Worm (Caenorhabditis elegans) whole organism, L1 larva: ENCODE measurements around the gene T24C12.4.
A peak's percentile ranks its signal among the peaks of the same experiment; 100 is the strongest.

Experiments
- C04F5.9 ChIP-seq: sonication (generic microtip); optimal IDR thresholded peaks from 2 replicates; lab custom pipeline; 2016; ENCODE audit warnings: missing genetic modification characterization, missing compliant biosample characterization
- C34B4.2 ChIP-seq: sonication (generic microtip); optimal IDR thresholded peaks from 2 replicates; lab custom pipeline; 2017; ENCODE audit warnings: mild to moderate bottlenecking, missing genetic modification characterization, missing compliant biosample characterization
- F16B12.6 ChIP-seq: fragments of 150-350 bp; optimal IDR thresholded peaks from 2 replicates; lab custom pipeline; 2014; ENCODE audit warnings: missing biosample characterization, missing genetic modification characterization
- alr-1 ChIP-seq: fragments of 200-800 bp; sonication (Bioruptor generic); optimal IDR thresholded peaks from 2 replicates; lab custom pipeline; 2018; ENCODE audit warnings: borderline replicate concordance, mild to moderate bottlenecking, missing genetic modification characterization, missing compliant biosample characterization
- ama-1 ChIP-seq: fragments of 150-350 bp; optimal IDR thresholded peaks from 2 replicates; lab custom pipeline; 2014
- ceh-63 ChIP-seq: fragments of 200-800 bp; sonication (Bioruptor generic); optimal IDR thresholded peaks from 2 replicates; lab custom pipeline; 2018; ENCODE audit warnings: mild to moderate bottlenecking, missing genetic modification characterization, missing compliant biosample characterization
- ceh-8 ChIP-seq: fragments of 200-800 bp; sonication (Bioruptor generic); optimal IDR thresholded peaks from 2 replicates; lab custom pipeline; 2018; ENCODE audit warnings: mild to moderate bottlenecking, missing genetic modification characterization, moderate library complexity, missing compliant biosample characterization
- ceh-82 ChIP-seq, 3 experiments: fragments of 150-350 bp in 1 of 3; sonication (generic microtip) in 2 of 3; optimal IDR thresholded peaks; 2 replicates each; lab custom pipeline; 2014 to 2017; ENCODE audit warnings: missing biosample characterization in 3 of 3, missing genetic modification characterization in 3 of 3
- ces-1 ChIP-seq: fragments of 150-350 bp; optimal IDR thresholded peaks from 2 replicates; lab custom pipeline; 2014; ENCODE audit warnings: missing biosample characterization, missing genetic modification reagents, missing genetic modification characterization
- efl-1 ChIP-seq, 4 experiments: fragments of 150-350 bp; optimal IDR thresholded peaks in 3 of 4; peaks in 1 of 4; 1 replicate in 1 of 4; 2 replicates in 3 of 4; lab custom pipeline; 2014; ENCODE audit warnings: missing biosample characterization in 2 of 4, missing genetic modification characterization in 2 of 4, missing genetic modification reagents in 2 of 4
- efl-3 ChIP-seq: fragments of 200-800 bp; sonication (Bioruptor generic); optimal IDR thresholded peaks from 2 replicates; lab custom pipeline; 2018; ENCODE audit warnings: mild to moderate bottlenecking, missing genetic modification characterization, missing compliant biosample characterization
- egl-27 ChIP-seq, 2 experiments: fragments of 150-350 bp in 1 of 2; sonication (generic microtip); optimal IDR thresholded peaks; 3 replicates each; lab custom pipeline; 2017 to 2018; ENCODE audit warnings: missing biosample characterization in 2 of 2, missing genetic modification characterization in 2 of 2, missing genetic modification reagents in 2 of 2
- fkh-4 ChIP-seq: sonication (generic microtip); optimal IDR thresholded peaks from 2 replicates; lab custom pipeline; 2016; ENCODE audit warnings: missing compliant biosample characterization, missing genetic modification characterization, borderline replicate concordance
- hpl-2 ChIP-seq: fragments of 150-350 bp; optimal IDR thresholded peaks from 2 replicates; lab custom pipeline; 2014; ENCODE audit warnings: missing biosample characterization, missing genetic modification reagents, missing genetic modification characterization
- irx-1 ChIP-seq: sonication (generic microtip); optimal IDR thresholded peaks from 2 replicates; lab custom pipeline; 2016; ENCODE audit warnings: missing genetic modification characterization, missing compliant biosample characterization
- isw-1 ChIP-seq: fragments of 200-800 bp; sonication (Bioruptor generic); IDR thresholded peaks from 2 replicates; pipeline ENCODE4 v1.3.6; 2022; ENCODE audit warnings: missing genetic modification characterization, missing compliant biosample characterization
- jun-1 ChIP-seq: fragments of 150-350 bp; optimal IDR thresholded peaks from 2 replicates; lab custom pipeline; 2014; ENCODE audit warnings: missing biosample characterization, missing genetic modification reagents, missing genetic modification characterization
- lin-15B ChIP-seq: fragments of 150-350 bp; sonication (generic microtip); optimal IDR thresholded peaks from 3 replicates; lab custom pipeline; 2014; ENCODE audit warnings: missing biosample characterization, missing genetic modification characterization
- lir-3 ChIP-seq: sonication (generic microtip); optimal IDR thresholded peaks from 2 replicates; lab custom pipeline; 2016; ENCODE audit warnings: mild to moderate bottlenecking, missing genetic modification characterization, moderate library complexity, missing compliant biosample characterization; ENCODE audit not compliant: poor library complexity
- lsy-2 ChIP-seq, 2 experiments: fragments of 150-350 bp; optimal IDR thresholded peaks; 2 replicates each; lab custom pipeline; 2014; ENCODE audit warnings: missing biosample characterization in 2 of 2, missing genetic modification characterization in 2 of 2
- mdl-1 ChIP-seq, 2 experiments: fragments of 150-350 bp; optimal IDR thresholded peaks; 2 replicates each; lab custom pipeline; 2014 to 2017; ENCODE audit warnings: missing biosample characterization in 2 of 2, missing genetic modification characterization in 2 of 2, inconsistent platforms in 1 of 2
- mef-2 ChIP-seq: fragments of 150-350 bp; optimal IDR thresholded peaks from 2 replicates; lab custom pipeline; 2014; ENCODE audit warnings: missing biosample characterization, missing genetic modification characterization
- nhr-11 ChIP-seq: fragments of 150-350 bp; optimal IDR thresholded peaks from 2 replicates; lab custom pipeline; 2014; ENCODE audit warnings: missing biosample characterization, missing genetic modification characterization
- nhr-12 ChIP-seq: sonication (generic microtip); optimal IDR thresholded peaks from 2 replicates; lab custom pipeline; 2017; ENCODE audit warnings: missing biosample characterization, missing genetic modification characterization
- nhr-20 ChIP-seq: sonication (generic microtip); optimal IDR thresholded peaks from 2 replicates; lab custom pipeline; 2016; ENCODE audit warnings: mild to moderate bottlenecking, missing genetic modification characterization, missing compliant biosample characterization
- nhr-47 ChIP-seq: sonication (generic microtip); optimal IDR thresholded peaks from 2 replicates; lab custom pipeline; 2016; ENCODE audit warnings: mild to moderate bottlenecking, missing genetic modification characterization, moderate library complexity, missing compliant biosample characterization
- nhr-71 ChIP-seq: sonication (generic microtip); optimal IDR thresholded peaks from 2 replicates; lab custom pipeline; 2016; ENCODE audit warnings: mild to moderate bottlenecking, missing genetic modification characterization, moderate library complexity, missing compliant biosample characterization
- nhr-84 ChIP-seq: sonication (generic microtip); optimal IDR thresholded peaks from 2 replicates; lab custom pipeline; 2017; ENCODE audit warnings: missing biosample characterization, missing genetic modification characterization
- nhr-85 ChIP-seq: sonication (generic microtip); peaks from one replicate; lab custom pipeline; 2016; ENCODE audit warnings: missing genetic modification characterization, inconsistent platforms, missing compliant biosample characterization
- nhr-90 ChIP-seq: sonication (generic microtip); optimal IDR thresholded peaks from 2 replicates; lab custom pipeline; 2016; ENCODE audit warnings: mild to moderate bottlenecking, missing genetic modification characterization, missing compliant biosample characterization; ENCODE audit not compliant: poor library complexity
- pag-3 ChIP-seq: sonication (generic microtip); optimal IDR thresholded peaks from 2 replicates; lab custom pipeline; 2017; ENCODE audit warnings: missing genetic modification characterization, mild to moderate bottlenecking, missing compliant biosample characterization, antibody characterized with exemption, borderline replicate concordance; ENCODE audit not compliant: insufficient read depth
- pax-3 ChIP-seq: fragments of 200-800 bp; sonication (Bioruptor generic); optimal IDR thresholded peaks from 2 replicates; lab custom pipeline; 2018; ENCODE audit warnings: mild to moderate bottlenecking, missing genetic modification characterization, moderate library complexity, missing compliant biosample characterization
- skn-1 ChIP-seq: fragments of 150-350 bp; optimal IDR thresholded peaks from 2 replicates; lab custom pipeline; 2014; ENCODE audit warnings: missing biosample characterization, missing genetic modification characterization
- sox-4 ChIP-seq: sonication (generic microtip); optimal IDR thresholded peaks from 2 replicates; lab custom pipeline; 2016; ENCODE audit warnings: missing genetic modification characterization, missing compliant biosample characterization
- sptf-1 ChIP-seq: fragments of 150-350 bp; optimal IDR thresholded peaks from 2 replicates; lab custom pipeline; 2014; ENCODE audit warnings: missing biosample characterization, missing genetic modification characterization
- sup-37 ChIP-seq: fragments of 200-800 bp; sonication (Bioruptor generic); optimal IDR thresholded peaks from 2 replicates; lab custom pipeline; 2018; ENCODE audit warnings: mild to moderate bottlenecking, missing genetic modification characterization, missing compliant biosample characterization
- swsn-7 ChIP-seq: sonication (generic microtip); optimal IDR thresholded peaks from 2 replicates; lab custom pipeline; 2016; ENCODE audit warnings: missing genetic modification characterization, missing compliant biosample characterization
- tbx-2 ChIP-seq: sonication (generic microtip); optimal IDR thresholded peaks from 2 replicates; lab custom pipeline; 2016; ENCODE audit warnings: missing genetic modification characterization, missing compliant biosample characterization
- tlp-1 ChIP-seq: fragments of 150-350 bp; optimal IDR thresholded peaks from 2 replicates; lab custom pipeline; 2014; ENCODE audit warnings: missing biosample characterization, missing genetic modification characterization
- unc-62 ChIP-seq: fragments of 150-350 bp; optimal IDR thresholded peaks from 2 replicates; lab custom pipeline; 2014; ENCODE audit warnings: missing biosample characterization, missing genetic modification reagents, missing genetic modification characterization
- unc-86 ChIP-seq: sonication (generic microtip); optimal IDR thresholded peaks from 2 replicates; lab custom pipeline; 2016; ENCODE audit warnings: missing genetic modification characterization, missing compliant biosample characterization
- unc-98 ChIP-seq: fragments of 200-800 bp; sonication (Bioruptor generic); IDR thresholded peaks from 2 replicates; pipeline ENCODE4 v1.3.6; 2022; ENCODE audit warnings: missing genetic modification characterization, missing compliant biosample characterization
- zag-1 ChIP-seq: fragments of 150-350 bp; optimal IDR thresholded peaks from 2 replicates; lab custom pipeline; 2014; ENCODE audit warnings: missing biosample characterization, missing genetic modification characterization
- zip-4 ChIP-seq: fragments of 200-800 bp; sonication (Bioruptor generic); optimal IDR thresholded peaks from 2 replicates; lab custom pipeline; 2018; ENCODE audit warnings: mild to moderate bottlenecking, missing genetic modification characterization, moderate library complexity, missing compliant biosample characterization
- ztf-4 ChIP-seq: fragments of 150-350 bp; optimal IDR thresholded peaks from 2 replicates; lab custom pipeline; 2014; ENCODE audit warnings: missing biosample characterization, missing genetic modification characterization

T24C12.4 gene

DNA sequence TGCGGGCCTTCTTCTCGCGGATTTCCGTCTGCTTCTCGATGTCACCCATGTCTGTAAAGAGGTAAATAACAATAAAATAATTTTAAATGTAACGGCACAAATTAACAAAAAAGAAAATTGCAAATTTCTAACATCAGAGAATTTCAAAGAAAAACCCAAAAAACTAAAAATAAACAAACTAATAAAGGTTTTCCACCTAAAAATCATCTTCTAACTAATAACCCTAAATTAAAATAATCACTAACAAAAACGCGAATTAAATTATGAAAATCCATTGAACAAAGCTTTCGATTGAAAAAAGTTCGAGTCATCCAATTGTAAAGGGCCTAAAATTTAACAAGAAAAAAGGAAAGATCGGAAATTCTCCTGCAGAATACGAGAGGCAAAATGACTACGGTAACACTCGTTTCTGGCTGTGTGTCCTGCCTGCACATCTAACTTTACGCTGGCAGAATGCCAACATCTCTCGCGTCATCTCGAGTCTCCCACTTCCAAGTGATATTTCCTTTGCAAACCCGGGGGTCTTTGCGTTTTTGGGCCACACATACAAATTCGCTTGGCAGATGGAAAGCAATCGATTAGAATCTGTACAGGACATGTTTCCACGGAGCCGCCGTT lies 37.8 kb upstream of the T24C12.4 start, which contains the start of gene rpl-11.2 (continued):
- peak; percentile 84 for TF ChIP-seq lin-15B (tag; lab: Kevin White, UChicago)
- TF ChIP-seq, all 84 proteins: peak for 71

DNA sequence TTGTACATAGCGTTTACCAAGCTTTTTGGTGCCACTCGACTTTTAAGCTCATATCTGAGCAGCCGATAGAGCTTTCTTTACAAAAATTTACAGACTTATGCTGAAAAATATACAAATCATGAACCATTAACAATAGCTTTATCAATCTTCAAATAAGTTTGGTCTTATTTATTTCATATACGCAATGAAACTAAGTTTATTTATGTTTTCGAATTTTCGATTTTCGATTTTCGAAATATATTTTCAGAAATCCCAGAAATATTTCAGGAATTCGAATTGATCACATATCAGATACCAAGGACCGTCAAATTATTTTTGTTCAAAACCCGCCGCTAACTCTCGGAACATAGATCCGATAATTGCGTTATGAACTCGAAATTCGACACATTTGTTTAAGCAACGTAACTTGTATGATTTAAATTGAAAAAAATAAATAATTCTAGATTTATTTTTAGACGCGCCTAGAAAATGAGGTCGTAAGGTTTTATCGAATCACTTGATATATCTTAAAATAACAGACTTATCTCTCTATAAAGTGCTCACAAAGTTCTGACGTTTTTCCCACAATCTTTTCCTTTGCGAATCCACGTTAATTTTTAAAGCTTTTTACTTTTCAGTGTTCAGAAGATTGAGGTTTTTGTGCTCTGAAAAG lies 36.4 kb upstream of the T24C12.4 start:
- TF ChIP-seq lsy-2 (tag; optimal IDR thresholded peaks at IDR 0.05; lab: Kevin White, UChicago) = peak in 1 of 2 experiments; percentile 53
- no peak for TF ChIP-seq zip-4 (GFP tag; lab: Kevin White, UChicago)
- no peak for TF ChIP-seq tlp-1 (tag; lab: Kevin White, UChicago)
- TF ChIP-seq C34B4.2 (tag; lab: Kevin White, UChicago) = no peak
- TF ChIP-seq mef-2 = no peak
- peak; percentile 16 for TF ChIP-seq nhr-47 (tag; lab: Kevin White, UChicago)
- no peak for TF ChIP-seq nhr-84
- TF ChIP-seq pax-3 = no peak
- peak; percentile 34 for TF ChIP-seq nhr-85 (tag; lab: Kevin White, UChicago)

DNA sequence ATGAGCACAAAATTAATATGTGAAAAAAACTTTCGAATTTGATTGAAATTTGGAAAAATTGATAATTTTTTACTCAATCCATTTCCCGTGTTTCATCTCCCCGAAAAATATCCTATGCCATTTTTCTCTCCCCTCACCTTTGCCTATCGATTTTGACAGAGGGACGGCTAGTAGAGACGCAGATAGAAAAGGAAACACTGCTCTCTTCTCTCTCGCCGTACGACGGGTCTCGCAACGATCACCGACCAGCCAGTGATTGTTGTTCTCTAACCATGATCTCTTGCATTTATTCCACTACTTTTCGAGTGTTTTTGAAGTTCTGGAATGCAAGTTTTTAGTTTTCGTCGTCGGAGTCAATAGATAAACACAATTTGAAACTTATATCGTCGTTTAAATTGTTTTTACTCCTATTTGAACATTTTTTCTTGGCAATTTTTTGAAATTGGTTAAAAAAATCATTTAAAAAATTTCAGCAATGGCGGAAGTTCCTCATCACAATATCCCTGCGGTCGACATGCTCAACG lies 32.6 kb upstream of the T24C12.4 start, which contains the start of gene vha-15:
Gene vha-15 (plus strand): TSS at position 474 of the 524 bp plus-strand sequence.
- TF ChIP-seq fkh-4 (no peak), nhr-47 (tag; lab: Kevin White, UChicago) (peak; percentile 81), ceh-82 (tag; optimal IDR thresholded peaks at IDR 0.05; lab: Kevin White, UChicago) (peak; percentile 61 to 90 (median 82)), skn-1 (tag; lab: Kevin White, UChicago) (peak; percentile 97), alr-1 (no peak), jun-1 (tag; lab: Kevin White, UChicago) (peak; percentile 69), efl-3 (GFP tag; lab: Kevin White, UChicago) (no peak), nhr-12 (tag; lab: Kevin White, UChicago) (no peak), nhr-20 (tag; lab: Kevin White, UChicago) (peak; percentile 84), lin-15B (tag; lab: Kevin White, UChicago) (peak; percentile 50), sup-37 (GFP tag; lab: Kevin White, UChicago) (no peak), nhr-90 (tag; lab: Kevin White, UChicago) (peak; percentile 68), lsy-2 (tag; optimal IDR thresholded peaks at IDR 0.05; lab: Kevin White, UChicago) (peak; percentile 89 to 95), mdl-1 (tag; optimal IDR thresholded peaks at IDR 0.05; lab: Kevin White, UChicago) (peak in 1 of 2 experiments; percentile 65), tbx-2 (tag; lab: Kevin White, UChicago) (peak; percentile 83), isw-1 (peak; percentile 60), ceh-8 (GFP tag; lab: Kevin White, UChicago) (no peak), unc-62 (GFP tag; lab: Kevin White, UChicago) (no peak), ces-1 (GFP tag; lab: Kevin White, UChicago) (no peak), irx-1 (tag; lab: Kevin White, UChicago) (peak; percentile 41), ama-1 (lab: Kevin White, UChicago) (no peak), ztf-4 (tag; lab: Kevin White, UChicago) (peak; percentile 47), pax-3 (no peak), hpl-2 (GFP tag; lab: Kevin White, UChicago) (peak; percentile 46), sptf-1 (tag; lab: Kevin White, UChicago) (no peak), sox-4 (no peak), ceh-63 (no peak), nhr-71 (tag; lab: Kevin White, UChicago) (peak; percentile 89), unc-86 (peak; percentile 72), F16B12.6 (tag; lab: Kevin White, UChicago) (peak; percentile 51), C04F5.9 (no peak), zag-1 (tag; lab: Kevin White, UChicago) (no peak), nhr-84 (no peak), mef-2 (no peak), efl-1 (optimal IDR thresholded peaks at IDR 0.05; lab: Kevin White, UChicago) (peak; percentile 72 to 87), efl-1 (GFP tag; optimal IDR thresholded peaks at IDR 0.05 in 1 of 2; lab: Kevin White, UChicago) (peak; percentile 49 to 92), pag-3 (tag; lab: Kevin White, UChicago) (no peak), unc-98 (GFP tag; lab: Robert Waterston, UW) (no peak), lir-3 (tag; lab: Kevin White, UChicago) (peak; percentile 28), nhr-11 (tag; lab: Kevin White, UChicago) (peak; percentile 72), swsn-7 (tag; lab: Kevin White, UChicago) (peak; percentile 83), egl-27 (tag; optimal IDR thresholded peaks at IDR 0.05; lab: Kevin White, UChicago) (no peak)
